Worm (Caenorhabditis elegans) whole organism, early embryonic: ENCODE data around the gene gem-4.

Experiments used
- F13C5.2 ChIP-seq: sonication (generic microtip); optimal IDR thresholded peaks from 2 replicates; lab custom pipeline; 2017; ENCODE audit warnings: mild to moderate bottlenecking, missing genetic modification characterization, inconsistent platforms, missing compliant biosample characterization
- ama-1 ChIP-seq: fragments of 150-350 bp; optimal IDR thresholded peaks from 2 replicates; lab custom pipeline; 2014
- ceh-13 ChIP-seq: fragments of 200-800 bp; sonication (Bioruptor generic); optimal IDR thresholded peaks from 2 replicates; lab custom pipeline; 2018; ENCODE audit warnings: mild to moderate bottlenecking, missing genetic modification characterization, missing compliant biosample characterization
- ets-7 ChIP-seq: sonication (generic microtip); optimal IDR thresholded peaks from 2 replicates; lab custom pipeline; 2016; ENCODE audit warnings: missing genotype, missing genetic modification characterization, missing compliant biosample characterization
- flt-1 ChIP-seq: fragments of 200-800 bp; sonication (Bioruptor generic); IDR thresholded peaks from 2 replicates; pipeline ENCODE4 v1.3.6; 2022; ENCODE audit warnings: missing genetic modification characterization, missing compliant biosample characterization
- hmbx-1 ChIP-seq: sonication (generic microtip); optimal IDR thresholded peaks from 2 replicates; lab custom pipeline; 2016; ENCODE audit warnings: mild to moderate bottlenecking, missing genetic modification characterization, missing compliant biosample characterization
- pes-1 ChIP-seq: fragments of 200-800 bp; sonication (Bioruptor generic); IDR thresholded peaks from 2 replicates; pipeline ENCODE4 v1.3.6; 2022; ENCODE audit warnings: missing genetic modification reagents, missing genetic modification characterization, missing compliant biosample characterization
- tbx-11 ChIP-seq: fragments of 200-800 bp; sonication (Bioruptor generic); IDR thresholded peaks from 2 replicates; pipeline ENCODE4 v1.3.6; 2022; ENCODE audit warnings: missing genetic modification characterization, missing compliant biosample characterization
- tra-4 ChIP-seq: sonication (generic microtip); optimal IDR thresholded peaks from 2 replicates; lab custom pipeline; 2017; ENCODE audit warnings: missing genetic modification characterization, missing compliant biosample characterization

- TF ChIP-seq ama-1 (lab: Kevin White, UChicago) (no peak), hmbx-1 (tag; lab: Kevin White, UChicago) (no peak), ets-7 (tag; lab: Kevin White, UChicago) (no peak), tra-4 (tag; lab: Kevin White, UChicago) (no peak), flt-1 (GFP tag; lab: Robert Waterston, UW) (no peak), tbx-11 (GFP tag; lab: Robert Waterston, UW) (no peak), pes-1 (GFP tag; lab: Robert Waterston, UW) (no peak), ceh-13 (GFP tag; lab: Kevin White, UChicago) (no peak), F13C5.2 (tag; lab: Kevin White, UChicago) (no peak)
Observed at ce11 chrIV:11735025-11735424, 10.4 kb upstream of the gem-4 start, which contains the start of gene K01A6.6.
